Fruit fly (Drosophila melanogaster) whole organism, embryonic: ENCODE results near the gene CG5810.

Source experiments
- Abd-B ChIP-seq: fragments of 200-800 bp; sonication (Bioruptor generic); optimal IDR thresholded peaks from 2 replicates; lab custom pipeline; 2018; ENCODE audit warnings: missing biosample characterization, mild to moderate bottlenecking, missing genetic modification characterization, moderate library complexity
- Antp ChIP-seq: fragments of 200-800 bp; sonication (Bioruptor generic); optimal IDR thresholded peaks from 3 replicates; lab custom pipeline; 2016; ENCODE audit warnings: missing biosample characterization, missing genetic modification characterization
- Atf6 ChIP-seq: fragments of 200-800 bp; sonication (Bioruptor generic); IDR thresholded peaks from 2 replicates; pipeline ENCODE4 v1.3.6; 2022; ENCODE audit warnings: missing biosample characterization, missing genetic modification characterization
- CG10431 ChIP-seq: fragments of 200-800 bp; sonication (Bioruptor generic); optimal IDR thresholded peaks from 3 replicates; lab custom pipeline; 2018; ENCODE audit warnings: missing biosample characterization, mild to moderate bottlenecking, missing genetic modification characterization
- CG12219 ChIP-seq: fragments of 200-800 bp; sonication (Bioruptor generic); optimal IDR thresholded peaks from 3 replicates; lab custom pipeline; 2018; ENCODE audit warnings: missing biosample characterization, mild to moderate bottlenecking, missing genetic modification characterization
- CG13624 ChIP-seq: fragments of 200-800 bp; sonication (Bioruptor generic); optimal IDR thresholded peaks from 2 replicates; lab custom pipeline; 2016; ENCODE audit warnings: missing biosample characterization, missing genetic modification characterization
- CG14667 ChIP-seq: fragments of 200-800 bp; sonication (Bioruptor generic); IDR thresholded peaks from 2 replicates; pipeline ENCODE4 v1.3.6; 2022; ENCODE audit warnings: missing biosample characterization, missing genetic modification characterization
- CG2120 ChIP-seq: fragments of 200-800 bp; sonication (Bioruptor generic); optimal IDR thresholded peaks from 3 replicates; lab custom pipeline; 2016; ENCODE audit warnings: missing biosample characterization, missing genetic modification characterization
- CG2678 ChIP-seq: fragments of 200-800 bp; sonication (Bioruptor generic); optimal IDR thresholded peaks from 3 replicates; lab custom pipeline; 2019; ENCODE audit warnings: missing biosample characterization, mild to moderate bottlenecking, missing genetic modification characterization, moderate library complexity
- CG31224 ChIP-seq: fragments of 200-800 bp; sonication (Bioruptor generic); IDR thresholded peaks from 2 replicates; pipeline ENCODE4 v1.3.6; 2022; ENCODE audit warnings: missing biosample characterization, missing genetic modification characterization
- CG3847 ChIP-seq: fragments of 200-800 bp; sonication (Bioruptor generic); IDR thresholded peaks from 2 replicates; pipeline ENCODE4 v1.3.6; 2022; ENCODE audit warnings: missing biosample characterization, missing genetic modification characterization
- CG4282 ChIP-seq: fragments of 200-800 bp; sonication (Bioruptor generic); optimal IDR thresholded peaks from 2 replicates; lab custom pipeline; 2016; ENCODE audit warnings: missing biosample characterization, missing genetic modification characterization
- CG4404 ChIP-seq: fragments of 200-800 bp; sonication (Bioruptor generic); IDR thresholded peaks from 2 replicates; pipeline ENCODE4 v1.3.6; 2022; ENCODE audit warnings: missing biosample characterization, missing genetic modification characterization
- CG4707 ChIP-seq: fragments of 200-800 bp; sonication (Bioruptor generic); optimal IDR thresholded peaks from 2 replicates; lab custom pipeline; 2018; ENCODE audit warnings: missing biosample characterization, mild to moderate bottlenecking, missing genetic modification characterization, moderate library complexity
- CG4854 ChIP-seq: fragments of 200-800 bp; sonication (Bioruptor generic); optimal IDR thresholded peaks from 2 replicates; lab custom pipeline; 2016; ENCODE audit warnings: missing biosample characterization, missing genetic modification characterization, inconsistent platforms
- CG6175 ChIP-seq: fragments of 200-800 bp; sonication (Bioruptor generic); IDR thresholded peaks from 3 replicates; pipeline ENCODE4 v1.3.6; 2022; ENCODE audit warnings: missing biosample characterization, missing genetic modification characterization
- CG6683 ChIP-seq: fragments of 200-800 bp; sonication (Bioruptor generic); optimal IDR thresholded peaks from 2 replicates; lab custom pipeline; 2017; ENCODE audit warnings: missing biosample characterization, mild to moderate bottlenecking, missing genetic modification characterization, missing genetic modification reagents
- CG7786 ChIP-seq: fragments of 200-800 bp; sonication (Bioruptor generic); optimal IDR thresholded peaks from 2 replicates; lab custom pipeline; 2016; ENCODE audit warnings: missing biosample characterization, missing genetic modification characterization
- CG9609 ChIP-seq: fragments of 200-800 bp; sonication (Bioruptor generic); optimal IDR thresholded peaks from 3 replicates; lab custom pipeline; 2016; ENCODE audit warnings: missing biosample characterization, missing genetic modification characterization
- Fer3 ChIP-seq: fragments of 200-800 bp; sonication (Bioruptor generic); optimal IDR thresholded peaks from 2 replicates; lab custom pipeline; 2018; ENCODE audit warnings: missing biosample characterization, mild to moderate bottlenecking, missing genetic modification characterization, moderate library complexity
- HLH54F ChIP-seq: fragments of 200-800 bp; sonication (Bioruptor generic); optimal IDR thresholded peaks from 3 replicates; lab custom pipeline; 2016; ENCODE audit warnings: missing biosample characterization, missing genetic modification characterization
- MESR4 ChIP-seq: fragments of 200-800 bp; sonication (Bioruptor generic); optimal IDR thresholded peaks from 2 replicates; lab custom pipeline; 2018; ENCODE audit warnings: missing biosample characterization, mild to moderate bottlenecking, missing genetic modification characterization, moderate library complexity
- Mad ChIP-seq: fragments of 200-800 bp; sonication (Bioruptor generic); optimal IDR thresholded peaks from 2 replicates; lab custom pipeline; 2016; ENCODE audit warnings: missing biosample characterization, missing genetic modification characterization
- NC2α ChIP-seq: fragments of 200-800 bp; sonication (Bioruptor generic); optimal IDR thresholded peaks from 2 replicates; lab custom pipeline; 2016; ENCODE audit warnings: missing biosample characterization, missing genetic modification characterization
- Oaz ChIP-seq: fragments of 200-800 bp; sonication (Bioruptor generic); IDR thresholded peaks from 2 replicates; pipeline ENCODE4 v1.3.6; 2022; ENCODE audit warnings: missing biosample characterization, missing genetic modification characterization
- Opbp ChIP-seq: fragments of 200-800 bp; sonication (Bioruptor generic); IDR thresholded peaks from 3 replicates; pipeline ENCODE4 v1.3.6; 2022; ENCODE audit warnings: missing biosample characterization, missing genetic modification characterization; ENCODE audit not compliant: partially characterized antibody
- Optix ChIP-seq: fragments of 200-800 bp; sonication (Bioruptor generic); IDR thresholded peaks from 3 replicates; pipeline ENCODE4 v1.3.6; 2022; ENCODE audit warnings: missing biosample characterization, missing genetic modification characterization
- Ssrp ChIP-seq: fragments of 200-800 bp; sonication (Bioruptor generic); optimal IDR thresholded peaks from 2 replicates; lab custom pipeline; 2018; ENCODE audit warnings: missing biosample characterization, mild to moderate bottlenecking, missing genetic modification characterization, moderate library complexity
- aop ChIP-seq: fragments of 200-800 bp; sonication (Bioruptor generic); IDR thresholded peaks from 2 replicates; pipeline ENCODE4 v1.3.6; 2022; ENCODE audit warnings: missing biosample characterization, missing genetic modification characterization
- ap ChIP-seq: fragments of 200-800 bp; sonication (Bioruptor generic); IDR thresholded peaks from 2 replicates; pipeline ENCODE4 v1.3.6; 2022; ENCODE audit warnings: missing biosample characterization, missing genetic modification characterization
- bab2 ChIP-seq: fragments of 200-800 bp; sonication (Bioruptor generic); optimal IDR thresholded peaks from 2 replicates; lab custom pipeline; 2016; ENCODE audit warnings: missing biosample characterization, missing genetic modification characterization
- cad ChIP-seq: fragments of >200 bp; optimal IDR thresholded peaks from 2 replicates; lab custom pipeline; 2017; ENCODE audit warnings: missing biosample characterization, missing genetic modification characterization
- chn ChIP-seq: fragments of 200-800 bp; sonication (Bioruptor generic); optimal IDR thresholded peaks from 2 replicates; lab custom pipeline; 2016; ENCODE audit warnings: missing biosample characterization, missing genetic modification characterization
- ci ChIP-seq: fragments of 200-800 bp; sonication (Bioruptor generic); IDR thresholded peaks from 3 replicates; pipeline ENCODE4 v1.3.6; 2022; ENCODE audit warnings: missing biosample characterization, missing genetic modification characterization
- dpn ChIP-seq, 2 experiments: fragments of 200-800 bp; sonication (Bioruptor generic); optimal IDR thresholded peaks; 3 replicates each; lab custom pipeline; 2016; ENCODE audit warnings: missing biosample characterization in 2 of 2, missing genetic modification characterization in 2 of 2
- dysf ChIP-seq: fragments of 200-800 bp; sonication (Bioruptor generic); IDR thresholded peaks from 3 replicates; pipeline ENCODE4 v1.3.6; 2022; ENCODE audit warnings: missing biosample characterization, missing genetic modification characterization
- gcm2 ChIP-seq: fragments of 200-800 bp; sonication (Bioruptor generic); optimal IDR thresholded peaks from 2 replicates; lab custom pipeline; 2016; ENCODE audit warnings: missing biosample characterization, missing genetic modification characterization
- ham ChIP-seq: fragments of 200-800 bp; sonication (Bioruptor generic); IDR thresholded peaks from 2 replicates; pipeline ENCODE4 v1.3.6; 2022; ENCODE audit warnings: missing biosample characterization, missing genetic modification characterization
- her ChIP-seq: fragments of 200-800 bp; sonication (Bioruptor generic); optimal IDR thresholded peaks from 2 replicates; lab custom pipeline; 2016; ENCODE audit warnings: missing biosample characterization, missing genetic modification characterization
- nerfin-1 ChIP-seq: fragments of 200-800 bp; sonication (Bioruptor generic); optimal IDR thresholded peaks from 3 replicates; lab custom pipeline; 2019; ENCODE audit warnings: missing biosample characterization, mild to moderate bottlenecking, missing genetic modification characterization, moderate library complexity
- onecut ChIP-seq: fragments of 200-800 bp; sonication (Bioruptor generic); IDR thresholded peaks from 2 replicates; pipeline ENCODE4 v1.3.6; 2022; ENCODE audit warnings: missing biosample characterization, missing genetic modification characterization
- pros ChIP-seq: fragments of 200-800 bp; sonication (Bioruptor generic); optimal IDR thresholded peaks from 3 replicates; lab custom pipeline; 2019; ENCODE audit warnings: missing biosample characterization, mild to moderate bottlenecking, missing genetic modification characterization, moderate library complexity
- run ChIP-seq: fragments of 200-800 bp; sonication (Bioruptor generic); optimal IDR thresholded peaks from 3 replicates; lab custom pipeline; 2018; ENCODE audit warnings: missing biosample characterization, mild to moderate bottlenecking, missing genetic modification characterization
- schlank ChIP-seq: fragments of 200-800 bp; sonication (Bioruptor generic); optimal IDR thresholded peaks from 2 replicates; lab custom pipeline; 2018; ENCODE audit warnings: missing biosample characterization, mild to moderate bottlenecking, missing genetic modification characterization
- sd ChIP-seq: fragments of 200-800 bp; sonication (Bioruptor generic); optimal IDR thresholded peaks from 3 replicates; lab custom pipeline; 2018; ENCODE audit warnings: missing biosample characterization, mild to moderate bottlenecking, missing genetic modification characterization, moderate library complexity
- tap ChIP-seq: fragments of 200-800 bp; optimal IDR thresholded peaks from 3 replicates; lab custom pipeline; 2019; ENCODE audit warnings: missing biosample characterization, mild to moderate bottlenecking, missing genetic modification characterization, moderate library complexity
- ttk ChIP-seq: fragments of 200-800 bp; sonication (Bioruptor generic); IDR thresholded peaks from 2 replicates; pipeline ENCODE4 v2.1.2; 2022; ENCODE audit warnings: missing biosample characterization, missing genetic modification characterization
- unpg ChIP-seq: fragments of 200-800 bp; sonication (Bioruptor generic); optimal IDR thresholded peaks from 3 replicates; lab custom pipeline; 2018; ENCODE audit warnings: missing biosample characterization, mild to moderate bottlenecking, missing genetic modification characterization, moderate library complexity
- wdn ChIP-seq: fragments of 200-800 bp; sonication (Bioruptor generic); IDR thresholded peaks from 2 replicates; pipeline ENCODE4 v1.3.6; 2022; ENCODE audit warnings: missing biosample characterization, missing genetic modification characterization
- yki ChIP-seq: fragments of >200 bp; optimal IDR thresholded peaks from 3 replicates; lab custom pipeline; 2018

The CG5810 gene

dm6 chr3R:21151090-21151870 is 12.3 kb upstream of the CG5810 start (continued):
- TF ChIP-seq CG2120 (peak; percentile 81), CG6175 (GFP tag; lab: Robert Waterston, UW) (no peak), CG12219 (GFP tag; lab: Kevin White, UChicago) (peak; percentile 59), CG9609 (GFP tag; lab: Kevin White, UChicago) (peak; percentile 6), bab2 (GFP tag; lab: Kevin White, UChicago) (peak; percentile 68), Ssrp (peak; percentile 51), chn (GFP tag; lab: Kevin White, UChicago) (no peak), Antp (GFP tag; lab: Kevin White, UChicago) (no peak), CG2678 (tag; lab: Kevin White, UChicago) (peak; percentile 80), sd (tag; lab: Kevin White, UChicago) (peak; percentile 84), her (GFP tag; lab: Kevin White, UChicago) (no peak), MESR4 (GFP tag; lab: Kevin White, UChicago) (no peak), CG7786 (peak; percentile 32), Opbp (GFP tag; lab: Robert Waterston, UW) (no peak), pros (GFP tag; lab: Kevin White, UChicago) (no peak), tap (tag; lab: Kevin White, UChicago) (peak; percentile 44), gcm2 (GFP tag; lab: Kevin White, UChicago) (no peak), Oaz (GFP tag; lab: Robert Waterston, UW) (no peak), CG14667 (GFP tag; lab: Robert Waterston, UW) (0 out of 2 replicates have a peak, but pooled peaks have one; percentile 8), Fer3 (tag; lab: Kevin White, UChicago) (peak; percentile 61), dysf (GFP tag; lab: Robert Waterston, UW) (peak; percentile 60), CG31224 (GFP tag; lab: Robert Waterston, UW) (peak; percentile 52), schlank (tag; lab: Kevin White, UChicago) (no peak), yki (lab: Kevin White, UChicago) (no peak), run (tag; lab: Kevin White, UChicago) (no peak), nerfin-1 (peak; percentile 4), ttk (GFP tag; lab: Robert Waterston, UW) (0 out of 2 replicates have a peak, but pooled peaks have one; percentile 28), CG4404 (no peak), ap (GFP tag; lab: Robert Waterston, UW) (peak; percentile 44; the same call in 1 of the 2 replicates), NC2α (GFP tag; lab: Kevin White, UChicago) (no peak), ham (GFP tag; lab: Robert Waterston, UW) (no peak), ci (GFP tag; lab: Robert Waterston, UW) (peak; percentile 56; the same call in 1 of the 3 replicates), Optix (GFP tag; lab: Robert Waterston, UW) (no peak), Mad (no peak), dpn (GFP tag; optimal IDR thresholded peaks at IDR 0.05; lab: Kevin White, UChicago) (peak; percentile 33 to 51), CG4282 (GFP tag; lab: Kevin White, UChicago) (no peak), wdn (GFP tag; lab: Robert Waterston, UW) (peak; percentile 53; the same call in 1 of the 2 replicates), unpg (GFP tag; lab: Kevin White, UChicago) (peak; percentile 61), aop (GFP tag; lab: Robert Waterston, UW) (no peak), Atf6 (GFP tag; lab: Robert Waterston, UW) (peak; percentile 63; the same call in 1 of the 2 replicates), CG6683 (GFP tag; lab: Kevin White, UChicago) (peak; percentile 23), onecut (GFP tag; lab: Robert Waterston, UW) (no peak), CG13624 (GFP tag; lab: Kevin White, UChicago) (peak; percentile 60), CG3847 (peak; percentile 67; the same call in 1 of the 2 replicates), CG10431 (GFP tag; lab: Kevin White, UChicago) (no peak), HLH54F (GFP tag; lab: Kevin White, UChicago) (peak; percentile 25), CG4707 (no peak), cad (GFP tag; lab: Kevin White, UChicago) (no peak), CG4854 (GFP tag; lab: Kevin White, UChicago) (peak; percentile 43), Abd-B (GFP tag; lab: Kevin White, UChicago) (peak; percentile 6)
